Fruit fly (Drosophila melanogaster) whole organism, wandering third instar larva: ENCODE data around the gene CAH8.

ENCODE experiments used
- Dif ChIP-seq: fragments of 200-275, 200-300 bp; sonication (Bioruptor generic); optimal IDR thresholded peaks from 2 replicates; lab custom pipeline; 2018; ENCODE audit warnings: missing biosample characterization, missing genetic modification characterization; ENCODE audit not compliant: partially characterized antibody
- Sp1 ChIP-seq: fragments of 200-800 bp; sonication (Bioruptor generic); optimal IDR thresholded peaks from 3 replicates; lab custom pipeline; 2019; ENCODE audit warnings: missing biosample characterization, mild to moderate bottlenecking, missing genetic modification characterization, moderate library complexity
- br ChIP-seq: fragments of 200-800 bp; sonication (Bioruptor generic); optimal IDR thresholded peaks from 2 replicates; lab custom pipeline; 2016; ENCODE audit warnings: missing biosample characterization, missing genetic modification characterization
- dsf ChIP-seq: sonication (Bioruptor generic); optimal IDR thresholded peaks from 2 replicates; lab custom pipeline; 2016; ENCODE audit warnings: missing biosample characterization, missing genetic modification characterization, borderline replicate concordance

- TF ChIP-seq br = peak; percentile 74
- TF ChIP-seq Sp1 (GFP tag; lab: Kevin White, UChicago) = peak; percentile 60
- no peak for TF ChIP-seq dsf (GFP tag; lab: Kevin White, UChicago)
- TF ChIP-seq Dif (GFP tag; lab: Kevin White, UChicago) = no peak
Measured at dm6 chr3R:22368777-22369214, 20.7 kb downstream of the CAH8 start.
